Fruit fly (Drosophila melanogaster): Measurements from ENCODE around the gene Eig71Eb.
A peak's percentile ranks its signal among the peaks of the same experiment; 100 is the strongest.

The Eig71Eb gene

dm6 chr3L:15665741-15666140, 16.0 kb downstream of the Eig71Eb start:
- 0 out of 2 replicates have a peak, but pooled peaks have one; percentile 5 for TF ChIP-seq ara (GFP tag; IDR thresholded peaks at IDR 0.05)
- TF ChIP-seq CG4404 (GFP tag; IDR thresholded peaks at IDR 0.05) = peak; percentile 55
- TF ChIP-seq B-H1 (GFP tag; IDR thresholded peaks at IDR 0.05) = no peak
- no peak for TF ChIP-seq GATAe (GFP tag; conservative IDR thresholded peaks at IDR 0.05)
- no peak for TF ChIP-seq CG10565 (GFP tag; optimal IDR thresholded peaks at IDR 0.05)
- TF ChIP-seq CG10979 (tag; optimal IDR thresholded peaks at IDR 0.05) = peak; percentile 5
- TF ChIP-seq CG9727 (GFP tag; optimal IDR thresholded peaks at IDR 0.05) = no peak
- TF ChIP-seq zen (tag; optimal IDR thresholded peaks at IDR 0.05) = peak; percentile 84
- peak; percentile 19 for TF ChIP-seq ac (GFP tag; optimal IDR thresholded peaks at IDR 0.05)
- TF ChIP-seq sens (GFP tag) = peak; percentile 30
- peak; percentile 65 for TF ChIP-seq zf30C (GFP tag; optimal IDR thresholded peaks at IDR 0.05)

- TF ChIP-seq Awh (GFP tag; IDR thresholded peaks at IDR 0.05) (peak; percentile 50; the same call in 1 of the 2 replicates), CG12104 (GFP tag; optimal IDR thresholded peaks at IDR 0.05) (no peak), ranshi (GFP tag; IDR thresholded peaks at IDR 0.05) (no peak), vfl (GFP tag; optimal IDR thresholded peaks at IDR 0.05) (no peak), Stat92E (GFP tag; optimal IDR thresholded peaks at IDR 0.05) (peak in 1 of 3 experiments; percentile 81), Mad (GFP tag; optimal IDR thresholded peaks at IDR 0.05) (no peak), grn (GFP tag; optimal IDR thresholded peaks at IDR 0.05) (peak; percentile 75)
These were observed 20.2 kb downstream of the Eig71Eb start for dm6 chr3L:15669939-15670338.

- TF ChIP-seq CG10366 (GFP tag; IDR thresholded peaks at IDR 0.05) (no peak), mirr (GFP tag; optimal IDR thresholded peaks at IDR 0.05) (no peak), toy (GFP tag; IDR thresholded peaks at IDR 0.05) (no peak), NK7.1 (GFP tag; optimal IDR thresholded peaks at IDR 0.05) (no peak), zfh2 (GFP tag; optimal IDR thresholded peaks at IDR 0.05) (no peak), ci (GFP tag; IDR thresholded peaks at IDR 0.05) (no peak), BtbVII (GFP tag; optimal IDR thresholded peaks at IDR 0.05) (no peak), Jarid2 (GFP tag; optimal IDR thresholded peaks at IDR 0.05) (no peak), CG4282 (GFP tag; optimal IDR thresholded peaks at IDR 0.05) (no peak), CG7271 (tag; optimal IDR thresholded peaks at IDR 0.05) (no peak), Chrac-16 (GFP tag; optimal IDR thresholded peaks at IDR 0.05) (no peak), Neu2 (GFP tag; optimal IDR thresholded peaks at IDR 0.05; ENCODE audit: borderline replicate concordance) (no peak), tap (tag; optimal IDR thresholded peaks at IDR 0.05) (no peak), zfh1 (GFP tag; IDR thresholded peaks at IDR 0.05) (0 out of 3 replicates have a peak, but pooled peaks have one; percentile 12), al (GFP tag; IDR thresholded peaks at IDR 0.05) (no peak), CG1233 (GFP tag; optimal IDR thresholded peaks at IDR 0.05) (no peak), CG5180 (GFP tag; optimal IDR thresholded peaks at IDR 0.05) (no peak), ac (GFP tag; optimal IDR thresholded peaks at IDR 0.05) (peak; percentile 68), gce (GFP tag; IDR thresholded peaks at IDR 0.05) (no peak), yki (optimal IDR thresholded peaks at IDR 0.05) (no peak), phol (tag; optimal IDR thresholded peaks at IDR 0.05) (peak; percentile 48), CG12659 (GFP tag; optimal IDR thresholded peaks at IDR 0.05) (no peak), CG30403 (GFP tag; optimal IDR thresholded peaks at IDR 0.05) (no peak), CG14965 (GFP tag; optimal IDR thresholded peaks at IDR 0.05; ENCODE audit: borderline replicate concordance) (no peak), gem (tag; optimal IDR thresholded peaks at IDR 0.05) (peak; percentile 62), CG15479 (GFP tag; optimal IDR thresholded peaks at IDR 0.05) (no peak), gcm (GFP tag; optimal IDR thresholded peaks at IDR 0.05) (no peak), Mes4 (GFP tag; optimal IDR thresholded peaks at IDR 0.05) (no peak), Nf-YC (tag; optimal IDR thresholded peaks at IDR 0.05) (no peak), Usf (GFP tag; optimal IDR thresholded peaks at IDR 0.05) (no peak), ind (GFP tag; optimal IDR thresholded peaks at IDR 0.05) (no peak), Asciz (GFP tag; optimal IDR thresholded peaks at IDR 0.05) (no peak), CG7839 (tag; optimal IDR thresholded peaks at IDR 0.05) (peak; percentile 12)
These were observed 20.7 kb downstream of the Eig71Eb start for dm6 chr3L:15670455-15670854.

All from whole organism, embryonic.